Fruit fly (Drosophila melanogaster) S2 (cell line): Measurements from ENCODE around the gene Hsp22.

Experiments used
- CG8478 ChIP-seq: fragments of >200 bp; optimal IDR thresholded peaks from 2 replicates; lab custom pipeline; 2018
- CTCF ChIP-seq, 2 experiments: fragments of >200 bp; optimal IDR thresholded peaks; 2 replicates each; lab custom pipeline; 2018

dm6 chr3L:9368665-9369064 is 4.1 kb upstream of the Hsp22 start:
- no peak for TF ChIP-seq CG8478 (lab: Kevin White, UChicago)
- TF ChIP-seq CTCF (optimal IDR thresholded peaks at IDR 0.05; lab: Kevin White, UChicago), result no peak
